Fruit fly (Drosophila melanogaster) whole organism, embryonic: ENCODE results near the gene VGlut.

Experiments used
- Aef1 ChIP-seq: fragments of 200-800 bp; sonication (Bioruptor generic); IDR thresholded peaks from 3 replicates; pipeline ENCODE4 v1.3.6; 2022; ENCODE audit warnings: missing biosample characterization, missing genetic modification characterization
- CG10979 ChIP-seq: fragments of 200-800 bp; sonication (Bioruptor generic); optimal IDR thresholded peaks from 2 replicates; lab custom pipeline; 2018; ENCODE audit warnings: missing biosample characterization, mild to moderate bottlenecking, missing genetic modification characterization, moderate library complexity
- CG12155 ChIP-seq: fragments of 200-800 bp; sonication (Bioruptor generic); optimal IDR thresholded peaks from 3 replicates; lab custom pipeline; 2016; ENCODE audit warnings: missing biosample characterization, missing genetic modification characterization
- CG13775 ChIP-seq: fragments of 200-800 bp; sonication (Bioruptor generic); optimal IDR thresholded peaks from 3 replicates; lab custom pipeline; 2017; ENCODE audit warnings: missing biosample characterization, mild to moderate bottlenecking, missing genetic modification characterization
- CG1529 ChIP-seq: fragments of 200-800 bp; sonication (Bioruptor generic); optimal IDR thresholded peaks from 3 replicates; lab custom pipeline; 2018; ENCODE audit warnings: missing biosample characterization, missing genetic modification characterization
- CG15479 ChIP-seq: fragments of 200-800 bp; sonication (Bioruptor generic); optimal IDR thresholded peaks from 3 replicates; lab custom pipeline; 2019; ENCODE audit warnings: missing biosample characterization, mild to moderate bottlenecking, missing genetic modification characterization, moderate library complexity
- CG2116 ChIP-seq: fragments of 200-800 bp; sonication (Bioruptor generic); optimal IDR thresholded peaks from 3 replicates; lab custom pipeline; 2018; ENCODE audit warnings: missing biosample characterization, mild to moderate bottlenecking, missing genetic modification characterization
- CG31388 ChIP-seq: fragments of 200-800 bp; sonication (Bioruptor generic); optimal IDR thresholded peaks from 2 replicates; lab custom pipeline; 2016; ENCODE audit warnings: missing biosample characterization, missing genetic modification characterization
- CG4328 ChIP-seq: fragments of 200-800 bp; sonication (Bioruptor generic); optimal IDR thresholded peaks from 3 replicates; lab custom pipeline; 2017; ENCODE audit warnings: missing biosample characterization, missing genetic modification reagents, missing genetic modification characterization
- CG4360 ChIP-seq: fragments of 200-800 bp; sonication (Bioruptor generic); IDR thresholded peaks from 2 replicates; pipeline ENCODE4 v1.3.6; 2022; ENCODE audit warnings: missing biosample characterization, missing genetic modification characterization
- CG4707 ChIP-seq: fragments of 200-800 bp; sonication (Bioruptor generic); optimal IDR thresholded peaks from 2 replicates; lab custom pipeline; 2018; ENCODE audit warnings: missing biosample characterization, mild to moderate bottlenecking, missing genetic modification characterization, moderate library complexity
- CG5245 ChIP-seq: fragments of 200-800 bp; sonication (Bioruptor generic); optimal IDR thresholded peaks from 3 replicates; lab custom pipeline; 2016; ENCODE audit warnings: missing biosample characterization, missing genetic modification characterization
- CG6813 ChIP-seq: fragments of 200-800 bp; sonication (Bioruptor generic); optimal IDR thresholded peaks from 2 replicates; lab custom pipeline; 2017; ENCODE audit warnings: missing biosample characterization, missing genetic modification characterization, mild to moderate bottlenecking, moderate library complexity, missing genetic modification reagents
- CG7357 ChIP-seq: fragments of 200-800 bp; sonication (Bioruptor generic); IDR thresholded peaks from 3 replicates; pipeline ENCODE4 v1.3.6; 2022; ENCODE audit warnings: missing biosample characterization, missing genetic modification characterization
- CG7786 ChIP-seq: fragments of 200-800 bp; sonication (Bioruptor generic); optimal IDR thresholded peaks from 2 replicates; lab custom pipeline; 2016; ENCODE audit warnings: missing biosample characterization, missing genetic modification characterization
- CG8924 ChIP-seq: fragments of 200-800 bp; optimal IDR thresholded peaks from 3 replicates; lab custom pipeline; 2019; ENCODE audit warnings: missing biosample characterization, mild to moderate bottlenecking, missing genetic modification characterization, moderate library complexity
- D ChIP-seq, 2 experiments: fragments of 200-800 bp in 1 of 2; fragments of >200 bp in 1 of 2; sonication (Bioruptor generic) in 1 of 2; optimal IDR thresholded peaks; 2 replicates in 1 of 2; 3 replicates in 1 of 2; lab custom pipeline; 2017; ENCODE audit warnings: mild to moderate bottlenecking in 1 of 2, missing biosample characterization in 1 of 2, missing genetic modification characterization in 1 of 2, missing genetic modification reagents in 1 of 2
- Dek ChIP-seq: fragments of 200-800 bp; sonication (Bioruptor generic); optimal IDR thresholded peaks from 3 replicates; lab custom pipeline; 2019; ENCODE audit warnings: missing biosample characterization, mild to moderate bottlenecking, missing genetic modification characterization, moderate library complexity
- Ets97D ChIP-seq: fragments of 200-800 bp; sonication (Bioruptor generic); optimal IDR thresholded peaks from 3 replicates; lab custom pipeline; 2016; ENCODE audit warnings: missing biosample characterization, missing genetic modification characterization
- Hand ChIP-seq: fragments of 200-800 bp; sonication (Bioruptor generic); optimal IDR thresholded peaks from 2 replicates; lab custom pipeline; 2017; ENCODE audit warnings: mild to moderate bottlenecking, missing biosample characterization, missing genetic modification reagents, missing genetic modification characterization
- Hr39 ChIP-seq: fragments of >200 bp; optimal IDR thresholded peaks from 2 replicates; lab custom pipeline; 2017
- Kr ChIP-seq: fragments of 200-800 bp; sonication (Bioruptor generic); optimal IDR thresholded peaks from 2 replicates; lab custom pipeline; 2017; ENCODE audit warnings: missing biosample characterization, mild to moderate bottlenecking, missing genetic modification characterization
- MESR4 ChIP-seq: fragments of 200-800 bp; sonication (Bioruptor generic); optimal IDR thresholded peaks from 2 replicates; lab custom pipeline; 2018; ENCODE audit warnings: missing biosample characterization, mild to moderate bottlenecking, missing genetic modification characterization, moderate library complexity
- Meics ChIP-seq: fragments of 200-800 bp; sonication (Bioruptor generic); optimal IDR thresholded peaks from 2 replicates; lab custom pipeline; 2017; ENCODE audit warnings: missing biosample characterization, mild to moderate bottlenecking, missing genetic modification characterization
- NK7.1 ChIP-seq: fragments of 200-800 bp; sonication (Bioruptor generic); optimal IDR thresholded peaks from 3 replicates; lab custom pipeline; 2016; ENCODE audit warnings: missing biosample characterization, missing genetic modification characterization
- Nf-YA ChIP-seq: fragments of 200-800 bp; sonication (Bioruptor generic); IDR thresholded peaks from 2 replicates; pipeline ENCODE4 v1.3.6; 2022; ENCODE audit warnings: missing biosample characterization, missing genetic modification characterization
- Nf-YC ChIP-seq: fragments of 200-800 bp; optimal IDR thresholded peaks from 3 replicates; lab custom pipeline; 2019; ENCODE audit warnings: missing biosample characterization, mild to moderate bottlenecking, missing genetic modification characterization, moderate library complexity
- Oaz ChIP-seq: fragments of 200-800 bp; sonication (Bioruptor generic); IDR thresholded peaks from 2 replicates; pipeline ENCODE4 v1.3.6; 2022; ENCODE audit warnings: missing biosample characterization, missing genetic modification characterization
- Sin3A ChIP-seq: fragments of >200 bp; optimal IDR thresholded peaks from 2 replicates; lab custom pipeline; 2018
- ab ChIP-seq: fragments of 200-800 bp; sonication (Bioruptor generic); optimal IDR thresholded peaks from 2 replicates; lab custom pipeline; 2016; ENCODE audit warnings: missing biosample characterization, missing genetic modification characterization
- al ChIP-seq: fragments of 200-800 bp; sonication (Bioruptor generic); IDR thresholded peaks from 2 replicates; pipeline ENCODE4 v1.3.6; 2022; ENCODE audit warnings: missing biosample characterization, missing genetic modification characterization
- amos ChIP-seq: fragments of 200-800 bp; sonication (Bioruptor generic); IDR thresholded peaks from 2 replicates; pipeline ENCODE4 v1.3.6; 2022; ENCODE audit warnings: missing biosample characterization, missing genetic modification characterization; ENCODE audit not compliant: partially characterized antibody
- ato ChIP-seq: fragments of 200-800 bp; sonication (Bioruptor generic); IDR thresholded peaks from 2 replicates; pipeline ENCODE4 v1.3.6; 2022; ENCODE audit warnings: missing biosample characterization, missing genetic modification characterization; ENCODE audit not compliant: partially characterized antibody
- az2 ChIP-seq: fragments of 200-800 bp; sonication (Bioruptor generic); optimal IDR thresholded peaks from 3 replicates; lab custom pipeline; 2016; ENCODE audit warnings: missing biosample characterization, missing genetic modification characterization
- bcd ChIP-seq: fragments of 200-800 bp; sonication (Bioruptor generic); optimal IDR thresholded peaks from 2 replicates; lab custom pipeline; 2017; ENCODE audit warnings: missing biosample characterization, mild to moderate bottlenecking, missing genetic modification characterization
- bsh ChIP-seq, 2 experiments: fragments of 200-800 bp; sonication (Bioruptor generic); optimal IDR thresholded peaks; 2 replicates each; lab custom pipeline; 2017 to 2018; ENCODE audit warnings: mild to moderate bottlenecking in 2 of 2, missing biosample characterization in 2 of 2, missing genetic modification characterization in 2 of 2, moderate library complexity in 1 of 2
- chn ChIP-seq: fragments of 200-800 bp; sonication (Bioruptor generic); optimal IDR thresholded peaks from 2 replicates; lab custom pipeline; 2016; ENCODE audit warnings: missing biosample characterization, missing genetic modification characterization
- croc ChIP-seq: fragments of 200-800 bp; sonication (Bioruptor generic); conservative IDR thresholded peaks from 3 replicates; pipeline ENCODE4 v1.3.6; 2022; ENCODE audit warnings: missing biosample characterization, missing genetic modification characterization
- dan ChIP-seq: fragments of 200-800 bp; sonication (Bioruptor generic); IDR thresholded peaks from 2 replicates; pipeline ENCODE4 v1.3.6; 2022; ENCODE audit warnings: missing biosample characterization, missing genetic modification characterization
- dmrt11E ChIP-seq: fragments of 200-800 bp; sonication (Bioruptor generic); optimal IDR thresholded peaks from 3 replicates; lab custom pipeline; 2018; ENCODE audit warnings: missing biosample characterization, mild to moderate bottlenecking, missing genetic modification characterization, moderate library complexity
- dpn ChIP-seq, 2 experiments: fragments of 200-800 bp; sonication (Bioruptor generic); optimal IDR thresholded peaks; 3 replicates each; lab custom pipeline; 2016; ENCODE audit warnings: missing biosample characterization in 2 of 2, missing genetic modification characterization in 2 of 2
- exex ChIP-seq: fragments of 200-800 bp; sonication (Bioruptor generic); optimal IDR thresholded peaks from 4 replicates; lab custom pipeline; 2018; ENCODE audit warnings: missing biosample characterization, mild to moderate bottlenecking, missing genetic modification characterization, moderate library complexity
- kay ChIP-seq: fragments of 200-800 bp; sonication (Bioruptor generic); optimal IDR thresholded peaks from 2 replicates; lab custom pipeline; 2016; ENCODE audit warnings: missing biosample characterization, missing genetic modification characterization
- peb ChIP-seq: fragments of 200-800 bp; sonication (Bioruptor generic); IDR thresholded peaks from 2 replicates; pipeline ENCODE4 v1.3.6; 2022; ENCODE audit warnings: missing biosample characterization, missing genetic modification characterization
- pzg ChIP-seq: fragments of 200-800 bp; sonication (Bioruptor generic); optimal IDR thresholded peaks from 3 replicates; lab custom pipeline; 2018; ENCODE audit warnings: missing biosample characterization, mild to moderate bottlenecking, missing genetic modification characterization, moderate library complexity
- ro ChIP-seq: fragments of 200-800 bp; sonication (Bioruptor generic); IDR thresholded peaks from 2 replicates; pipeline ENCODE4 v1.3.6; 2022; ENCODE audit warnings: missing biosample characterization, missing genetic modification characterization
- sc ChIP-seq, 3 experiments: fragments of >200 bp in 2 of 3; fragments of 200-800 bp in 1 of 3; sonication (Bioruptor generic) in 1 of 3; optimal IDR thresholded peaks; 2 replicates in 2 of 3; 3 replicates in 1 of 3; lab custom pipeline; 2017; ENCODE audit warnings: mild to moderate bottlenecking in 1 of 3, missing biosample characterization in 1 of 3, missing genetic modification characterization in 1 of 3, missing genetic modification reagents in 1 of 3
- sd ChIP-seq: fragments of 200-800 bp; sonication (Bioruptor generic); optimal IDR thresholded peaks from 3 replicates; lab custom pipeline; 2018; ENCODE audit warnings: missing biosample characterization, mild to moderate bottlenecking, missing genetic modification characterization, moderate library complexity
- stwl ChIP-seq: fragments of 200-800 bp; sonication (Bioruptor generic); optimal IDR thresholded peaks from 3 replicates; lab custom pipeline; 2018; ENCODE audit warnings: missing biosample characterization, mild to moderate bottlenecking, missing genetic modification characterization, moderate library complexity
- ttk ChIP-seq: fragments of 200-800 bp; sonication (Bioruptor generic); IDR thresholded peaks from 2 replicates; pipeline ENCODE4 v2.1.2; 2022; ENCODE audit warnings: missing biosample characterization, missing genetic modification characterization
- tx ChIP-seq: fragments of 200-800 bp; sonication (Bioruptor generic); optimal IDR thresholded peaks from 2 replicates; lab custom pipeline; 2016; ENCODE audit warnings: missing biosample characterization, missing genetic modification characterization

VGlut gene

dm6 chr2L:2420490-2420889 lies 20.4 kb downstream of the VGlut start, which contains the start of gene CG9886 (continued):
- TF ChIP-seq sc (optimal IDR thresholded peaks at IDR 0.05; lab: Kevin White, UChicago) (no peak), sc (GFP tag; optimal IDR thresholded peaks at IDR 0.05; lab: Kevin White, UChicago) (peak; percentile 49), ttk (peak; percentile 47; the same call in 1 of the 2 replicates), CG1529 (peak; percentile 18), CG12155 (GFP tag; lab: Kevin White, UChicago) (peak; percentile 56), Dek (peak; percentile 57), kay (GFP tag; lab: Kevin White, UChicago) (peak; percentile 42), Nf-YA (GFP tag; lab: Robert Waterston, UW) (no peak), Ets97D (GFP tag; lab: Kevin White, UChicago) (peak; percentile 23), al (GFP tag; lab: Robert Waterston, UW) (no peak), dpn (GFP tag; optimal IDR thresholded peaks at IDR 0.05; lab: Kevin White, UChicago) (peak; percentile 24 to 50), CG7786 (GFP tag; lab: Kevin White, UChicago) (no peak), Kr (GFP tag; lab: Kevin White, UChicago) (no peak), ab (GFP tag; lab: Kevin White, UChicago) (no peak), NK7.1 (GFP tag; lab: Kevin White, UChicago) (no peak), CG4360 (GFP tag; lab: Robert Waterston, UW) (no peak), CG15479 (GFP tag; lab: Kevin White, UChicago) (no peak), CG7357 (GFP tag; lab: Robert Waterston, UW) (no peak), Nf-YC (tag; lab: Kevin White, UChicago) (peak; percentile 60), dmrt11E (tag; lab: Kevin White, UChicago) (peak; percentile 80), stwl (tag; lab: Kevin White, UChicago) (peak; percentile 89), peb (no peak), bcd (GFP tag; lab: Kevin White, UChicago) (peak; percentile 57), dan (GFP tag; lab: Robert Waterston, UW) (no peak), CG13775 (GFP tag; lab: Kevin White, UChicago) (peak; percentile 67), croc (peak; percentile 43; the same call in 2 of the 3 replicates), exex (tag; lab: Kevin White, UChicago) (peak; percentile 10), CG2116 (GFP tag; lab: Kevin White, UChicago) (peak; percentile 43), Hr39 (no peak), chn (GFP tag; lab: Kevin White, UChicago) (no peak), bsh (GFP tag; optimal IDR thresholded peaks at IDR 0.05; lab: Kevin White, UChicago) (peak in 1 of 2 experiments; percentile 76), Oaz (GFP tag; lab: Robert Waterston, UW) (no peak), CG5245 (GFP tag; lab: Kevin White, UChicago) (peak; percentile 26), D (optimal IDR thresholded peaks at IDR 0.05; lab: Kevin White, UChicago) (no peak), D (GFP tag; optimal IDR thresholded peaks at IDR 0.05; lab: Kevin White, UChicago) (peak; percentile 14), CG4707 (GFP tag; lab: Kevin White, UChicago) (no peak), sd (tag; lab: Kevin White, UChicago) (peak; percentile 61), amos (GFP tag; lab: Robert Waterston, UW) (no peak), az2 (GFP tag; lab: Kevin White, UChicago) (peak; percentile 56), ato (GFP tag; lab: Robert Waterston, UW) (no peak), Sin3A (lab: Kevin White, UChicago) (no peak), ro (GFP tag; lab: Robert Waterston, UW) (no peak), Aef1 (GFP tag; lab: Robert Waterston, UW) (no peak), pzg (peak; percentile 42), CG31388 (GFP tag; lab: Kevin White, UChicago) (no peak), Hand (GFP tag; lab: Kevin White, UChicago) (no peak), Meics (peak; percentile 68), CG6813 (GFP tag; lab: Kevin White, UChicago) (peak; percentile 15), CG8924 (peak; percentile 70), tx (GFP tag; lab: Kevin White, UChicago) (no peak), MESR4 (GFP tag; lab: Kevin White, UChicago) (no peak), CG10979 (peak; percentile 68), CG4328 (GFP tag; lab: Kevin White, UChicago) (no peak)
